Worm (Caenorhabditis elegans): ENCODE measurements around the gene ttr-22.

DNA sequence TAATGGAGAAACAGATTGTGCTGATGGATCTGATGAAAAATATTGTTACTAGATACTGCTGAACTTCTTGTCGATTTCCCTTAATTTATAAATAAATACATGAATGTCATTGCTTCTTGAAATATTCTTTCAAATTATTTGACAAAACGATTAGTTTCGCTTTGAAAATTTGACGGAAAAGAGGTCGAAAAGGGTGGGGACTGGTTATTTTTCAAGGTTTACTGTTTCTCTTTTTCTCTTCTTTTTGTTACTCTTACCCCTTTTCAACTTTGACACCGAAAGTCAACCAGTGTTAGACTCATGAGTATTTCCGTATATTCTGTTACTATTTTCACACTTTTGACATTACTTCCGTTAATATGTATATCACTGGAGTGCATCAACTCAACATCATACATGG lies 14.1 kb downstream of the ttr-22 start, which contains the start of gene T04H1.12:
- peak in 1 of 2 experiments; percentile 23 for TF ChIP-seq unc-62 (GFP tag; optimal IDR thresholded peaks at IDR 0.05 in 1 of 2)
- no peak for TF ChIP-seq unc-62 (tag; optimal IDR thresholded peaks at IDR 0.05)
- no peak for TF ChIP-seq nhr-11 (tag; optimal IDR thresholded peaks at IDR 0.05)
- TF ChIP-seq ceh-82 (tag; optimal IDR thresholded peaks at IDR 0.05) = no peak
- TF ChIP-seq lin-13 (GFP tag; optimal IDR thresholded peaks at IDR 0.05) = no peak
- TF ChIP-seq unc-130 (GFP tag; optimal IDR thresholded peaks at IDR 0.05) = no peak
- TF ChIP-seq nhr-28 (tag; optimal IDR thresholded peaks at IDR 0.05) = no peak

Measured in whole organism, L4 larva.